Fruit fly (Drosophila melanogaster) whole organism, embryonic: ENCODE results near the gene CG3862.
A peak's percentile ranks its signal among the peaks of the same experiment; 100 is the strongest.

Experiments
- Adf1 ChIP-seq: fragments of 200-800 bp; sonication (Bioruptor generic); IDR thresholded peaks from 2 replicates; pipeline ENCODE4 v1.3.6; 2022; ENCODE audit warnings: missing biosample characterization, missing genetic modification characterization
- CG10321 ChIP-seq: fragments of 200-800 bp; sonication (Bioruptor generic); IDR thresholded peaks from 2 replicates; pipeline ENCODE4 v1.3.6; 2022; ENCODE audit warnings: missing biosample characterization, missing genetic modification characterization
- CG11504 ChIP-seq: fragments of 200-800 bp; sonication (Bioruptor generic); optimal IDR thresholded peaks from 3 replicates; lab custom pipeline; 2019; ENCODE audit warnings: missing biosample characterization, mild to moderate bottlenecking, missing genetic modification characterization, moderate library complexity
- CG12104 ChIP-seq: fragments of 200-800 bp; sonication (Bioruptor generic); optimal IDR thresholded peaks from 3 replicates; lab custom pipeline; 2016; ENCODE audit warnings: missing biosample characterization, missing genetic modification characterization
- CG15269 ChIP-seq: fragments of 200-800 bp; sonication (Bioruptor generic); optimal IDR thresholded peaks from 2 replicates; lab custom pipeline; 2018; ENCODE audit warnings: missing biosample characterization, mild to moderate bottlenecking, missing genetic modification characterization, moderate library complexity
- CG18476 ChIP-seq: fragments of 200-800 bp; sonication (Bioruptor generic); optimal IDR thresholded peaks from 2 replicates; lab custom pipeline; 2016; ENCODE audit warnings: missing biosample characterization, mild to moderate bottlenecking, missing genetic modification characterization
- CG2129 ChIP-seq: fragments of 200-800 bp; sonication (Bioruptor generic); IDR thresholded peaks from 2 replicates; pipeline ENCODE4 v1.3.6; 2022; ENCODE audit warnings: missing biosample characterization, missing genetic modification characterization; ENCODE audit not compliant: partially characterized antibody
- CG2889 ChIP-seq: fragments of 200-800 bp; sonication (Bioruptor generic); IDR thresholded peaks from 3 replicates; pipeline ENCODE4 v1.3.6; 2022; ENCODE audit warnings: missing biosample characterization, missing genetic modification characterization
- CG30431 ChIP-seq: fragments of 200-800 bp; sonication (Bioruptor generic); optimal IDR thresholded peaks from 2 replicates; lab custom pipeline; 2017; ENCODE audit warnings: missing biosample characterization, missing genetic modification characterization
- CG31365 ChIP-seq: fragments of 200-800 bp; sonication (Bioruptor generic); optimal IDR thresholded peaks from 2 replicates; lab custom pipeline; 2018; ENCODE audit warnings: missing biosample characterization, mild to moderate bottlenecking, missing genetic modification characterization
- CG31388 ChIP-seq: fragments of 200-800 bp; sonication (Bioruptor generic); optimal IDR thresholded peaks from 2 replicates; lab custom pipeline; 2016; ENCODE audit warnings: missing biosample characterization, missing genetic modification characterization
- CG3281 ChIP-seq: fragments of 200-800 bp; sonication (Bioruptor generic); optimal IDR thresholded peaks from 3 replicates; lab custom pipeline; 2017; ENCODE audit warnings: missing biosample characterization, mild to moderate bottlenecking, missing genetic modification characterization
- CG33557 ChIP-seq: fragments of 200-800 bp; sonication (Bioruptor generic); optimal IDR thresholded peaks from 2 replicates; lab custom pipeline; 2019; ENCODE audit warnings: missing biosample characterization, mild to moderate bottlenecking, missing genetic modification characterization, moderate library complexity
- CG4404 ChIP-seq: fragments of 200-800 bp; sonication (Bioruptor generic); IDR thresholded peaks from 2 replicates; pipeline ENCODE4 v1.3.6; 2022; ENCODE audit warnings: missing biosample characterization, missing genetic modification characterization
- CG4854 ChIP-seq: fragments of 200-800 bp; sonication (Bioruptor generic); optimal IDR thresholded peaks from 2 replicates; lab custom pipeline; 2016; ENCODE audit warnings: missing biosample characterization, missing genetic modification characterization, inconsistent platforms
- CG6683 ChIP-seq: fragments of 200-800 bp; sonication (Bioruptor generic); optimal IDR thresholded peaks from 2 replicates; lab custom pipeline; 2017; ENCODE audit warnings: missing biosample characterization, mild to moderate bottlenecking, missing genetic modification characterization, missing genetic modification reagents
- CG7271 ChIP-seq: fragments of 200-800 bp; sonication (Bioruptor generic); optimal IDR thresholded peaks from 2 replicates; lab custom pipeline; 2018; ENCODE audit warnings: missing biosample characterization, mild to moderate bottlenecking, missing genetic modification characterization, moderate library complexity
- CG7745 ChIP-seq: fragments of 200-800 bp; sonication (Bioruptor generic); optimal IDR thresholded peaks from 2 replicates; lab custom pipeline; 2018; ENCODE audit warnings: missing biosample characterization, mild to moderate bottlenecking, missing genetic modification characterization, moderate library complexity
- CG8944 ChIP-seq: fragments of 200-800 bp; sonication (Bioruptor generic); optimal IDR thresholded peaks from 3 replicates; lab custom pipeline; 2016; ENCODE audit warnings: missing biosample characterization, missing genetic modification characterization
- E2f1 ChIP-seq: fragments of 200-800 bp; sonication (Bioruptor generic); IDR thresholded peaks from 2 replicates; pipeline ENCODE4 v1.3.6; 2022; ENCODE audit warnings: missing biosample characterization, missing genetic modification characterization
- Elba2 ChIP-seq: fragments of 200-800 bp; sonication (Bioruptor generic); optimal IDR thresholded peaks from 3 replicates; lab custom pipeline; 2016; ENCODE audit warnings: missing biosample characterization, missing genetic modification characterization
- Ets65A ChIP-seq: fragments of 200-800 bp; sonication (Bioruptor generic); peaks from one replicate; lab custom pipeline; 2016; ENCODE audit warnings: missing biosample characterization, missing genetic modification characterization
- HLH4C ChIP-seq: fragments of 200-800 bp; sonication (Bioruptor generic); IDR thresholded peaks from 3 replicates; pipeline ENCODE4 v1.3.6; 2022; ENCODE audit warnings: missing biosample characterization, missing genetic modification characterization; ENCODE audit not compliant: partially characterized antibody
- Hsf ChIP-seq: fragments of 200-800 bp; sonication (Bioruptor generic); optimal IDR thresholded peaks from 3 replicates; lab custom pipeline; 2016; ENCODE audit warnings: missing biosample characterization, missing genetic modification characterization
- Nf-YC ChIP-seq: fragments of 200-800 bp; optimal IDR thresholded peaks from 3 replicates; lab custom pipeline; 2019; ENCODE audit warnings: missing biosample characterization, mild to moderate bottlenecking, missing genetic modification characterization, moderate library complexity
- Ptx1 ChIP-seq: fragments of 200-800 bp; sonication (Bioruptor generic); IDR thresholded peaks from 2 replicates; pipeline ENCODE4 v1.3.6; 2022; ENCODE audit warnings: missing biosample characterization, missing genetic modification characterization
- Sry-δ ChIP-seq: fragments of 200-800 bp; sonication (Bioruptor generic); optimal IDR thresholded peaks from 2 replicates; lab custom pipeline; 2016; ENCODE audit warnings: missing biosample characterization, missing genetic modification characterization
- Stat92E ChIP-seq, 3 experiments: fragments of >200 bp in 2 of 3; fragments of 200-800 bp in 1 of 3; sonication (Bioruptor generic) in 1 of 3; optimal IDR thresholded peaks; 2 replicates each; lab custom pipeline; 2017 to 2019; ENCODE audit warnings: missing biosample characterization in 3 of 3, missing genetic modification characterization in 3 of 3, mild to moderate bottlenecking in 1 of 3, moderate library complexity in 1 of 3
- az2 ChIP-seq: fragments of 200-800 bp; sonication (Bioruptor generic); optimal IDR thresholded peaks from 3 replicates; lab custom pipeline; 2016; ENCODE audit warnings: missing biosample characterization, missing genetic modification characterization
- cas ChIP-seq: fragments of 200-800 bp; sonication (Bioruptor generic); IDR thresholded peaks from 2 replicates; pipeline ENCODE4 v1.3.6; 2022; ENCODE audit warnings: missing biosample characterization, missing genetic modification characterization
- caup ChIP-seq: fragments of 200-800 bp; sonication (Bioruptor generic); optimal IDR thresholded peaks from 3 replicates; lab custom pipeline; 2017; ENCODE audit warnings: missing biosample characterization, mild to moderate bottlenecking, missing genetic modification characterization, moderate library complexity; ENCODE audit not compliant: severe bottlenecking
- ci ChIP-seq: fragments of 200-800 bp; sonication (Bioruptor generic); IDR thresholded peaks from 3 replicates; pipeline ENCODE4 v1.3.6; 2022; ENCODE audit warnings: missing biosample characterization, missing genetic modification characterization
- dimm ChIP-seq: fragments of 200-800 bp; sonication (Bioruptor generic); IDR thresholded peaks from 2 replicates; pipeline ENCODE4 v1.3.6; 2022; ENCODE audit warnings: missing biosample characterization, missing genetic modification characterization
- dm ChIP-seq: fragments of 200-800 bp; sonication (Bioruptor generic); optimal IDR thresholded peaks from 3 replicates; lab custom pipeline; 2016; ENCODE audit warnings: missing biosample characterization, missing genetic modification characterization
- gem ChIP-seq: fragments of 200-800 bp; sonication (Bioruptor generic); optimal IDR thresholded peaks from 2 replicates; lab custom pipeline; 2019; ENCODE audit warnings: missing biosample characterization, mild to moderate bottlenecking, missing genetic modification characterization, moderate library complexity
- ken ChIP-seq: fragments of 200-800 bp; sonication (Bioruptor generic); IDR thresholded peaks from 3 replicates; pipeline ENCODE4 v1.3.6; 2022; ENCODE audit warnings: missing biosample characterization, missing genetic modification characterization
- kni ChIP-seq: fragments of 200-800 bp; sonication (Bioruptor generic); optimal IDR thresholded peaks from 3 replicates; lab custom pipeline; 2017; ENCODE audit warnings: mild to moderate bottlenecking, missing biosample characterization, missing genetic modification reagents, missing genetic modification characterization
- lbe ChIP-seq: fragments of 200-800 bp; sonication (Bioruptor generic); optimal IDR thresholded peaks from 2 replicates; lab custom pipeline; 2016; ENCODE audit warnings: missing biosample characterization, mild to moderate bottlenecking, missing genetic modification characterization
- lilli ChIP-seq: fragments of 200-800 bp; sonication (Bioruptor generic); optimal IDR thresholded peaks from 3 replicates; lab custom pipeline; 2016; ENCODE audit warnings: missing biosample characterization, missing genetic modification characterization
- mam ChIP-seq: fragments of 200-800 bp; sonication (Bioruptor generic); optimal IDR thresholded peaks from 3 replicates; lab custom pipeline; 2016; ENCODE audit warnings: missing biosample characterization, missing genetic modification characterization
- nerfin-2 ChIP-seq: fragments of 200-800 bp; sonication (Bioruptor generic); IDR thresholded peaks from 2 replicates; pipeline ENCODE4 v1.3.6; 2022; ENCODE audit warnings: missing biosample characterization, missing genetic modification characterization; ENCODE audit not compliant: partially characterized antibody
- oc ChIP-seq: fragments of 200-800 bp; sonication (Bioruptor generic); optimal IDR thresholded peaks from 2 replicates; lab custom pipeline; 2018; ENCODE audit warnings: missing biosample characterization, mild to moderate bottlenecking, missing genetic modification characterization, moderate library complexity
- p53 ChIP-seq: fragments of 200-800 bp; sonication (Bioruptor generic); optimal IDR thresholded peaks from 2 replicates; lab custom pipeline; 2016; ENCODE audit warnings: missing biosample characterization, missing genetic modification characterization
- ranshi ChIP-seq: fragments of 200-800 bp; sonication (Bioruptor generic); IDR thresholded peaks from 2 replicates; pipeline ENCODE4 v1.3.6; 2022; ENCODE audit warnings: missing biosample characterization, missing genetic modification characterization
- ro ChIP-seq: fragments of 200-800 bp; sonication (Bioruptor generic); IDR thresholded peaks from 2 replicates; pipeline ENCODE4 v1.3.6; 2022; ENCODE audit warnings: missing biosample characterization, missing genetic modification characterization
- sd ChIP-seq: fragments of 200-800 bp; sonication (Bioruptor generic); optimal IDR thresholded peaks from 3 replicates; lab custom pipeline; 2018; ENCODE audit warnings: missing biosample characterization, mild to moderate bottlenecking, missing genetic modification characterization, moderate library complexity
- sens ChIP-seq: fragments of 200-800 bp; sonication (Bioruptor generic); peaks from one replicate; lab custom pipeline; 2016; ENCODE audit warnings: missing biosample characterization, missing genetic modification characterization
- stwl ChIP-seq: fragments of 200-800 bp; sonication (Bioruptor generic); optimal IDR thresholded peaks from 3 replicates; lab custom pipeline; 2018; ENCODE audit warnings: missing biosample characterization, mild to moderate bottlenecking, missing genetic modification characterization, moderate library complexity
- wek ChIP-seq: fragments of 200-800 bp; sonication (Bioruptor generic); optimal IDR thresholded peaks from 3 replicates; lab custom pipeline; 2018; ENCODE audit warnings: missing biosample characterization, mild to moderate bottlenecking, missing genetic modification characterization, moderate library complexity
- zfh1 ChIP-seq: fragments of 200-800 bp; sonication (Bioruptor generic); IDR thresholded peaks from 3 replicates; pipeline ENCODE4 v1.3.6; 2022; ENCODE audit warnings: missing biosample characterization, missing genetic modification characterization

The CG3862 gene

dm6 chr2L:855052-855547 lies 29.4 kb upstream of the CG3862 start, which contains the start of gene CG13949 (continued):
- TF ChIP-seq nerfin-2 (GFP tag; lab: Robert Waterston, UW): no peak
- 0 out of 2 replicates have a peak, but pooled peaks have one; percentile 24 for TF ChIP-seq CG4404 (GFP tag; lab: Robert Waterston, UW)
- peak; percentile 56 for TF ChIP-seq az2 (GFP tag; lab: Kevin White, UChicago)
- TF ChIP-seq Ets65A: peak; percentile 89
- TF ChIP-seq Sry-δ: peak; percentile 48
- TF ChIP-seq CG30431 (GFP tag; lab: Kevin White, UChicago): no peak
- TF ChIP-seq CG7745 (tag; lab: Kevin White, UChicago): peak; percentile 38
- peak; percentile 81 for TF ChIP-seq gem
- TF ChIP-seq CG4854 (GFP tag; lab: Kevin White, UChicago): peak; percentile 47
- no peak for TF ChIP-seq CG7271 (tag; lab: Kevin White, UChicago)
- TF ChIP-seq Adf1 (GFP tag; lab: Robert Waterston, UW): no peak
- TF ChIP-seq stwl (tag; lab: Kevin White, UChicago): peak; percentile 64
- peak; percentile 94 for TF ChIP-seq sens (GFP tag; lab: Kevin White, UChicago)
- TF ChIP-seq p53 (GFP tag; lab: Kevin White, UChicago): peak; percentile 14
- TF ChIP-seq caup (GFP tag; lab: Kevin White, UChicago): peak; percentile 53
- TF ChIP-seq CG33557 (GFP tag; lab: Kevin White, UChicago): no peak
- TF ChIP-seq ci (GFP tag; lab: Robert Waterston, UW): peak; percentile 61
- no peak for TF ChIP-seq CG6683 (GFP tag; lab: Kevin White, UChicago)
- no peak for TF ChIP-seq lbe (GFP tag; lab: Kevin White, UChicago)
- peak; percentile 34; the same call in 1 of the 2 replicates for TF ChIP-seq cas (GFP tag; lab: Robert Waterston, UW)
- TF ChIP-seq CG2889 (GFP tag; lab: Robert Waterston, UW): no peak
- TF ChIP-seq Nf-YC: peak; percentile 62
- TF ChIP-seq HLH4C (GFP tag; lab: Robert Waterston, UW): 0 out of 3 replicates have a peak, but pooled peaks have one; percentile 43
- peak; percentile 77; the same call in 2 of the 3 replicates for TF ChIP-seq zfh1
- TF ChIP-seq ken (GFP tag; lab: Robert Waterston, UW): peak; percentile 88
- TF ChIP-seq CG31365 (tag; lab: Kevin White, UChicago): no peak
- no peak; the same call in 1 of the 2 replicates for TF ChIP-seq CG10321 (GFP tag; lab: Robert Waterston, UW)
- TF ChIP-seq CG3281 (GFP tag; lab: Kevin White, UChicago): peak; percentile 46
- TF ChIP-seq Hsf (GFP tag; lab: Kevin White, UChicago): peak; percentile 64
- TF ChIP-seq CG18476 (GFP tag; lab: Kevin White, UChicago): no peak
- TF ChIP-seq sd: peak; percentile 53
- TF ChIP-seq E2f1 (GFP tag; lab: Robert Waterston, UW): peak; percentile 75
- TF ChIP-seq kni: no peak
- TF ChIP-seq Ptx1 (GFP tag; lab: Robert Waterston, UW): peak; percentile 82
- TF ChIP-seq lilli: peak; percentile 63
- TF ChIP-seq CG15269 (tag; lab: Kevin White, UChicago): peak; percentile 72
- TF ChIP-seq CG11504: peak; percentile 83
- no peak for TF ChIP-seq Stat92E (GFP tag; optimal IDR thresholded peaks at IDR 0.05; lab: Kevin White, UChicago)
- no peak for TF ChIP-seq Elba2 (GFP tag; lab: Kevin White, UChicago)
- peak; percentile 26; the same call in 1 of the 2 replicates for TF ChIP-seq CG2129 (GFP tag; lab: Robert Waterston, UW)
- TF ChIP-seq CG31388 (GFP tag; lab: Kevin White, UChicago): peak; percentile 28
- TF ChIP-seq dm (GFP tag; lab: Kevin White, UChicago): peak; percentile 25
- peak; percentile 60 for TF ChIP-seq oc (tag; lab: Kevin White, UChicago)
- TF ChIP-seq ro (GFP tag; lab: Robert Waterston, UW): no peak
- TF ChIP-seq CG8944 (GFP tag; lab: Kevin White, UChicago): peak; percentile 31
- TF ChIP-seq mam (GFP tag; lab: Kevin White, UChicago): peak; percentile 65
- TF ChIP-seq CG12104 (GFP tag; lab: Kevin White, UChicago): peak; percentile 31
- TF ChIP-seq ranshi (GFP tag; lab: Robert Waterston, UW): peak; percentile 78
- TF ChIP-seq dimm (GFP tag; lab: Robert Waterston, UW): no peak
- no peak for TF ChIP-seq wek
